Fruit fly (Drosophila melanogaster) whole organism, embryonic: ENCODE measurements around the gene Gem2.

Experiments
- Atf-2 ChIP-seq: fragments of 200-800 bp; sonication (Bioruptor generic); optimal IDR thresholded peaks from 2 replicates; lab custom pipeline; 2016; ENCODE audit warnings: missing biosample characterization, missing genetic modification characterization
- CG10209 ChIP-seq: fragments of 200-800 bp; sonication (Bioruptor generic); optimal IDR thresholded peaks from 3 replicates; lab custom pipeline; 2017; ENCODE audit warnings: missing biosample characterization, mild to moderate bottlenecking, missing genetic modification characterization, missing genetic modification reagents
- CG11085 ChIP-seq: fragments of 200-800 bp; sonication (Bioruptor generic); IDR thresholded peaks from 2 replicates; pipeline ENCODE4 v1.3.6; 2022; ENCODE audit warnings: missing biosample characterization, missing genetic modification characterization
- CG11695 ChIP-seq: fragments of 200-800 bp; sonication (Bioruptor generic); IDR thresholded peaks from 3 replicates; pipeline ENCODE4 v1.3.6; 2022; ENCODE audit warnings: missing biosample characterization, missing genetic modification characterization
- CG16815 ChIP-seq: fragments of 200-800 bp; sonication (Bioruptor generic); optimal IDR thresholded peaks from 3 replicates; lab custom pipeline; 2017; ENCODE audit warnings: missing biosample characterization, mild to moderate bottlenecking, missing genetic modification characterization
- CG16863 ChIP-seq: fragments of 200-800 bp; sonication (Bioruptor generic); optimal IDR thresholded peaks from 3 replicates; lab custom pipeline; 2016; ENCODE audit warnings: missing biosample characterization, missing genetic modification characterization
- CG17385 ChIP-seq: fragments of 200-800 bp; sonication (Bioruptor generic); optimal IDR thresholded peaks from 3 replicates; lab custom pipeline; 2018; ENCODE audit warnings: missing biosample characterization, mild to moderate bottlenecking, missing genetic modification characterization
- CG17568 ChIP-seq: fragments of 200-800 bp; sonication (Bioruptor generic); optimal IDR thresholded peaks from 2 replicates; lab custom pipeline; 2018; ENCODE audit warnings: missing biosample characterization, mild to moderate bottlenecking, missing genetic modification characterization, moderate library complexity
- CG17912 ChIP-seq: fragments of 200-800 bp; sonication (Bioruptor generic); optimal IDR thresholded peaks from 2 replicates; lab custom pipeline; 2018; ENCODE audit warnings: missing biosample characterization, mild to moderate bottlenecking, missing genetic modification characterization
- CG18011 ChIP-seq: fragments of 200-800 bp; sonication (Bioruptor generic); optimal IDR thresholded peaks from 2 replicates; lab custom pipeline; 2017; ENCODE audit warnings: missing biosample characterization, missing genetic modification characterization, mild to moderate bottlenecking, moderate library complexity, missing genotype
- CG2202 ChIP-seq: fragments of 200-800 bp; sonication (Bioruptor generic); optimal IDR thresholded peaks from 2 replicates; lab custom pipeline; 2018; ENCODE audit warnings: missing biosample characterization, mild to moderate bottlenecking, missing genetic modification characterization
- CG4404 ChIP-seq: fragments of 200-800 bp; sonication (Bioruptor generic); IDR thresholded peaks from 2 replicates; pipeline ENCODE4 v1.3.6; 2022; ENCODE audit warnings: missing biosample characterization, missing genetic modification characterization
- CG4424 ChIP-seq: fragments of 200-800 bp; sonication (Bioruptor generic); optimal IDR thresholded peaks from 3 replicates; lab custom pipeline; 2016; ENCODE audit warnings: missing biosample characterization, missing genetic modification characterization
- CG4820 ChIP-seq: fragments of 200-800 bp; sonication (Bioruptor generic); optimal IDR thresholded peaks from 3 replicates; lab custom pipeline; 2016; ENCODE audit warnings: missing biosample characterization, missing genetic modification characterization
- CG7839 ChIP-seq: fragments of 200-800 bp; sonication (Bioruptor generic); optimal IDR thresholded peaks from 3 replicates; lab custom pipeline; 2018; ENCODE audit warnings: missing biosample characterization, mild to moderate bottlenecking, missing genetic modification characterization, moderate library complexity
- CG7963 ChIP-seq: fragments of 200-800 bp; sonication (Bioruptor generic); IDR thresholded peaks from 3 replicates; pipeline ENCODE4 v1.3.6; 2022; ENCODE audit warnings: missing biosample characterization, missing genetic modification characterization; ENCODE audit not compliant: partially characterized antibody
- CG8359 ChIP-seq: fragments of 200-800 bp; sonication (Bioruptor generic); optimal IDR thresholded peaks from 2 replicates; lab custom pipeline; 2017; ENCODE audit warnings: missing biosample characterization, mild to moderate bottlenecking, missing genetic modification characterization, borderline replicate concordance
- CG8924 ChIP-seq: fragments of 200-800 bp; optimal IDR thresholded peaks from 3 replicates; lab custom pipeline; 2019; ENCODE audit warnings: missing biosample characterization, mild to moderate bottlenecking, missing genetic modification characterization, moderate library complexity
- CG9797 ChIP-seq: fragments of 200-800 bp; sonication (Bioruptor generic); optimal IDR thresholded peaks from 3 replicates; lab custom pipeline; 2018; ENCODE audit warnings: missing biosample characterization, mild to moderate bottlenecking, missing genetic modification characterization
- CG9817 ChIP-seq: fragments of 200-800 bp; sonication (Bioruptor generic); optimal IDR thresholded peaks from 2 replicates; lab custom pipeline; 2018; ENCODE audit warnings: missing biosample characterization, mild to moderate bottlenecking, missing genetic modification characterization, moderate library complexity
- CrebB ChIP-seq: fragments of 200-800 bp; sonication (Bioruptor generic); optimal IDR thresholded peaks from 3 replicates; lab custom pipeline; 2018; ENCODE audit warnings: missing biosample characterization, mild to moderate bottlenecking, missing genetic modification characterization
- D ChIP-seq, 2 experiments: fragments of 200-800 bp in 1 of 2; fragments of >200 bp in 1 of 2; sonication (Bioruptor generic) in 1 of 2; optimal IDR thresholded peaks; 2 replicates in 1 of 2; 3 replicates in 1 of 2; lab custom pipeline; 2017; ENCODE audit warnings: mild to moderate bottlenecking in 1 of 2, missing biosample characterization in 1 of 2, missing genetic modification characterization in 1 of 2, missing genetic modification reagents in 1 of 2
- Dbx ChIP-seq: fragments of 200-800 bp; sonication (Bioruptor generic); IDR thresholded peaks from 3 replicates; pipeline ENCODE4 v1.3.6; 2022; ENCODE audit warnings: missing biosample characterization, missing genetic modification characterization
- Jarid2 ChIP-seq: fragments of 200-800 bp; sonication (Bioruptor generic); optimal IDR thresholded peaks from 3 replicates; lab custom pipeline; 2017; ENCODE audit warnings: mild to moderate bottlenecking, missing biosample characterization, missing genetic modification reagents, missing genetic modification characterization
- Kr ChIP-seq: fragments of 200-800 bp; sonication (Bioruptor generic); optimal IDR thresholded peaks from 2 replicates; lab custom pipeline; 2017; ENCODE audit warnings: missing biosample characterization, mild to moderate bottlenecking, missing genetic modification characterization
- Lim3 ChIP-seq: fragments of 200-800 bp; sonication (Bioruptor generic); IDR thresholded peaks from 2 replicates; pipeline ENCODE4 v1.3.6; 2022; ENCODE audit warnings: missing biosample characterization, missing genetic modification characterization
- Med ChIP-seq: fragments of 200-800 bp; sonication (Bioruptor generic); peaks from one replicate; lab custom pipeline; 2016; ENCODE audit warnings: missing biosample characterization, missing genetic modification characterization, mild to moderate bottlenecking, inconsistent platforms, moderate library complexity
- Nf-YB ChIP-seq: fragments of 200-800 bp; sonication (Bioruptor generic); optimal IDR thresholded peaks from 3 replicates; lab custom pipeline; 2019; ENCODE audit warnings: missing biosample characterization, mild to moderate bottlenecking, missing genetic modification characterization, moderate library complexity
- Poxn ChIP-seq: fragments of 200-800 bp; sonication (Bioruptor generic); IDR thresholded peaks from 2 replicates; pipeline ENCODE4 v1.3.6; 2022; ENCODE audit warnings: missing biosample characterization, missing genetic modification characterization
- Spps ChIP-seq: fragments of 200-800 bp; sonication (Bioruptor generic); optimal IDR thresholded peaks from 2 replicates; lab custom pipeline; 2018; ENCODE audit warnings: missing biosample characterization, mild to moderate bottlenecking, missing genetic modification characterization
- abd-A ChIP-seq: fragments of 200-800 bp; sonication (Bioruptor generic); optimal IDR thresholded peaks from 3 replicates; lab custom pipeline; 2019; ENCODE audit warnings: missing biosample characterization, mild to moderate bottlenecking, missing genetic modification characterization, moderate library complexity
- bcd ChIP-seq: fragments of 200-800 bp; sonication (Bioruptor generic); optimal IDR thresholded peaks from 2 replicates; lab custom pipeline; 2017; ENCODE audit warnings: missing biosample characterization, mild to moderate bottlenecking, missing genetic modification characterization
- br ChIP-seq: fragments of >200 bp; optimal IDR thresholded peaks from 2 replicates; lab custom pipeline; 2017
- dmrt11E ChIP-seq: fragments of 200-800 bp; sonication (Bioruptor generic); optimal IDR thresholded peaks from 3 replicates; lab custom pipeline; 2018; ENCODE audit warnings: missing biosample characterization, mild to moderate bottlenecking, missing genetic modification characterization, moderate library complexity
- ems ChIP-seq: fragments of 200-800 bp; sonication (Bioruptor generic); optimal IDR thresholded peaks from 3 replicates; lab custom pipeline; 2016; ENCODE audit warnings: missing biosample characterization, missing genetic modification characterization
- en ChIP-seq: fragments of 200-800 bp; sonication (Bioruptor generic); optimal IDR thresholded peaks from 2 replicates; lab custom pipeline; 2016; ENCODE audit warnings: missing biosample characterization, missing genetic modification characterization
- exex ChIP-seq: fragments of 200-800 bp; sonication (Bioruptor generic); optimal IDR thresholded peaks from 4 replicates; lab custom pipeline; 2018; ENCODE audit warnings: missing biosample characterization, mild to moderate bottlenecking, missing genetic modification characterization, moderate library complexity
- fd102C ChIP-seq: fragments of 200-800 bp; sonication (Bioruptor generic); optimal IDR thresholded peaks from 2 replicates; lab custom pipeline; 2018; ENCODE audit warnings: missing biosample characterization, mild to moderate bottlenecking, missing genetic modification characterization, moderate library complexity
- fd96Cb ChIP-seq: fragments of 200-800 bp; sonication (Bioruptor generic); optimal IDR thresholded peaks from 2 replicates; lab custom pipeline; 2018; ENCODE audit warnings: missing biosample characterization, mild to moderate bottlenecking, missing genetic modification characterization, moderate library complexity
- ftz-f1 ChIP-seq: fragments of 200-800 bp; sonication (Bioruptor generic); optimal IDR thresholded peaks from 2 replicates; lab custom pipeline; 2016; ENCODE audit warnings: missing biosample characterization, missing genetic modification characterization
- gce ChIP-seq: fragments of 200-800 bp; sonication (Bioruptor generic); IDR thresholded peaks from 3 replicates; pipeline ENCODE4 v1.3.6; 2022; ENCODE audit warnings: missing biosample characterization, missing genetic modification characterization
- gcm ChIP-seq: fragments of 200-800 bp; sonication (Bioruptor generic); optimal IDR thresholded peaks from 2 replicates; lab custom pipeline; 2019; ENCODE audit warnings: missing biosample characterization, mild to moderate bottlenecking, missing genetic modification characterization, moderate library complexity
- grn ChIP-seq: fragments of 200-800 bp; sonication (Bioruptor generic); optimal IDR thresholded peaks from 3 replicates; lab custom pipeline; 2017; ENCODE audit warnings: missing biosample characterization, missing genetic modification characterization
- jigr1 ChIP-seq: fragments of 200-800 bp; sonication (Bioruptor generic); IDR thresholded peaks from 3 replicates; pipeline ENCODE4 v1.3.6; 2022; ENCODE audit warnings: missing biosample characterization, missing genetic modification characterization
- onecut ChIP-seq: fragments of 200-800 bp; sonication (Bioruptor generic); IDR thresholded peaks from 2 replicates; pipeline ENCODE4 v1.3.6; 2022; ENCODE audit warnings: missing biosample characterization, missing genetic modification characterization
- sqz ChIP-seq: fragments of 200-800 bp; sonication (Bioruptor generic); optimal IDR thresholded peaks from 3 replicates; lab custom pipeline; 2018; ENCODE audit warnings: missing biosample characterization, mild to moderate bottlenecking, missing genetic modification characterization
- ssp ChIP-seq: fragments of 200-800 bp; sonication (Bioruptor generic); IDR thresholded peaks from 2 replicates; pipeline ENCODE4 v1.3.6; 2022; ENCODE audit warnings: missing biosample characterization, missing genetic modification characterization
- stwl ChIP-seq: fragments of 200-800 bp; sonication (Bioruptor generic); optimal IDR thresholded peaks from 3 replicates; lab custom pipeline; 2018; ENCODE audit warnings: missing biosample characterization, mild to moderate bottlenecking, missing genetic modification characterization, moderate library complexity

The Gem2 gene

dm6 chr3L:19079798-19080691 is 20.1 kb downstream of the Gem2 start (continued):
- TF ChIP-seq CG17912 (GFP tag; lab: Kevin White, UChicago) (no peak), D (optimal IDR thresholded peaks at IDR 0.05; lab: Kevin White, UChicago) (no peak), D (GFP tag; optimal IDR thresholded peaks at IDR 0.05; lab: Kevin White, UChicago) (no peak), abd-A (tag; lab: Kevin White, UChicago) (peak; percentile 26), en (GFP tag; lab: Kevin White, UChicago) (no peak), CG17385 (peak; percentile 14), CG10209 (GFP tag; lab: Kevin White, UChicago) (peak; percentile 15), jigr1 (GFP tag; lab: Robert Waterston, UW) (no peak), CG2202 (no peak), CG18011 (GFP tag; lab: Kevin White, UChicago) (no peak), br (lab: Kevin White, UChicago) (no peak), Kr (GFP tag; lab: Kevin White, UChicago) (no peak), CG7963 (GFP tag; lab: Robert Waterston, UW) (no peak), CG8359 (GFP tag; lab: Kevin White, UChicago) (no peak), CG4820 (GFP tag; lab: Kevin White, UChicago) (peak; percentile 1), gcm (GFP tag; lab: Kevin White, UChicago) (no peak), dmrt11E (no peak), Lim3 (GFP tag; lab: Robert Waterston, UW) (no peak), stwl (no peak), CG17568 (no peak), Poxn (GFP tag; lab: Robert Waterston, UW) (no peak), fd102C (GFP tag; lab: Kevin White, UChicago) (no peak), onecut (GFP tag; lab: Robert Waterston, UW) (no peak), ems (GFP tag; lab: Kevin White, UChicago) (no peak), ftz-f1 (GFP tag; lab: Kevin White, UChicago) (no peak), ssp (no peak), gce (no peak), CG9797 (GFP tag; lab: Kevin White, UChicago) (no peak), Dbx (GFP tag; lab: Robert Waterston, UW) (0 out of 3 replicates have a peak, but pooled peaks have one; percentile 33), CG7839 (peak; percentile 55), bcd (peak; percentile 45), fd96Cb (tag; lab: Kevin White, UChicago) (peak; percentile 21), CG16815 (GFP tag; lab: Kevin White, UChicago) (peak; percentile 21), Med (peak; percentile 76), exex (tag; lab: Kevin White, UChicago) (no peak), CG16863 (GFP tag; lab: Kevin White, UChicago) (peak; percentile 7), CG11695 (no peak), Nf-YB (no peak), CrebB (tag; lab: Kevin White, UChicago) (no peak), grn (no peak), Spps (no peak), CG8924 (tag; lab: Kevin White, UChicago) (peak; percentile 31), CG4424 (GFP tag; lab: Kevin White, UChicago) (peak; percentile 32), CG11085 (no peak), CG4404 (GFP tag; lab: Robert Waterston, UW) (no peak), CG9817 (tag; lab: Kevin White, UChicago) (peak; percentile 1), Atf-2 (GFP tag; lab: Kevin White, UChicago) (peak; percentile 32), sqz (GFP tag; lab: Kevin White, UChicago) (no peak), Jarid2 (GFP tag; lab: Kevin White, UChicago) (no peak)
